Worm (Caenorhabditis elegans) whole organism, L1 larva: ENCODE data around the gene cest-9.2.

ENCODE experiments used
- C16A3.4 ChIP-seq: fragments of 150-350 bp; optimal IDR thresholded peaks from 2 replicates; lab custom pipeline; 2014; ENCODE audit warnings: missing biosample characterization, missing genetic modification characterization
- F16B12.6 ChIP-seq: fragments of 150-350 bp; optimal IDR thresholded peaks from 2 replicates; lab custom pipeline; 2014; ENCODE audit warnings: missing biosample characterization, missing genetic modification characterization
- Y116A8C.19 ChIP-seq: sonication (generic microtip); optimal IDR thresholded peaks from 2 replicates; lab custom pipeline; 2016; ENCODE audit warnings: missing compliant biosample characterization, missing genetic modification characterization, borderline replicate concordance
- ceh-82 ChIP-seq, 3 experiments: fragments of 150-350 bp in 1 of 3; sonication (generic microtip) in 2 of 3; optimal IDR thresholded peaks; 2 replicates each; lab custom pipeline; 2014 to 2017; ENCODE audit warnings: missing biosample characterization in 3 of 3, missing genetic modification characterization in 3 of 3
- ceh-88 ChIP-seq: fragments of 200-800 bp; sonication (Bioruptor generic); IDR thresholded peaks from 2 replicates; pipeline ENCODE4 v1.3.6; 2022; ENCODE audit warnings: missing genetic modification characterization, missing compliant biosample characterization
- ces-1 ChIP-seq: fragments of 150-350 bp; optimal IDR thresholded peaks from 2 replicates; lab custom pipeline; 2014; ENCODE audit warnings: missing biosample characterization, missing genetic modification reagents, missing genetic modification characterization
- dpl-1 ChIP-seq, 3 experiments: fragments of 150-350 bp in 2 of 3; sonication (generic microtip) in 1 of 3; optimal IDR thresholded peaks; 2 replicates each; lab custom pipeline; 2014 to 2017; ENCODE audit warnings: missing biosample characterization in 3 of 3, missing genetic modification characterization in 3 of 3, missing genetic modification reagents in 3 of 3
- efl-1 ChIP-seq, 4 experiments: fragments of 150-350 bp; optimal IDR thresholded peaks in 3 of 4; peaks in 1 of 4; 1 replicate in 1 of 4; 2 replicates in 3 of 4; lab custom pipeline; 2014; ENCODE audit warnings: missing biosample characterization in 2 of 4, missing genetic modification characterization in 2 of 4, missing genetic modification reagents in 2 of 4
- egl-27 ChIP-seq, 2 experiments: fragments of 150-350 bp in 1 of 2; sonication (generic microtip); optimal IDR thresholded peaks; 3 replicates each; lab custom pipeline; 2017 to 2018; ENCODE audit warnings: missing biosample characterization in 2 of 2, missing genetic modification characterization in 2 of 2, missing genetic modification reagents in 2 of 2
- elt-2 ChIP-seq: sonication (generic microtip); optimal IDR thresholded peaks from 2 replicates; lab custom pipeline; 2016; ENCODE audit warnings: missing genetic modification characterization, mild to moderate bottlenecking, inconsistent platforms, missing compliant biosample characterization, missing genetic modification reagents
- ets-5 ChIP-seq: fragments of 200-800 bp; sonication (Bioruptor generic); IDR thresholded peaks from 2 replicates; pipeline ENCODE4 v1.3.6; 2022; ENCODE audit warnings: missing genetic modification characterization, missing compliant biosample characterization
- fkh-4 ChIP-seq: sonication (generic microtip); optimal IDR thresholded peaks from 2 replicates; lab custom pipeline; 2016; ENCODE audit warnings: missing compliant biosample characterization, missing genetic modification characterization, borderline replicate concordance
- fos-1 ChIP-seq: fragments of 150-350 bp; optimal IDR thresholded peaks from 2 replicates; lab custom pipeline; 2014; ENCODE audit warnings: missing biosample characterization, missing genetic modification characterization
- jun-1 ChIP-seq: fragments of 150-350 bp; optimal IDR thresholded peaks from 2 replicates; lab custom pipeline; 2014; ENCODE audit warnings: missing biosample characterization, missing genetic modification reagents, missing genetic modification characterization
- lin-14 ChIP-seq: fragments of 200-800 bp; sonication (Bioruptor generic); optimal IDR thresholded peaks from 2 replicates; lab custom pipeline; 2018; ENCODE audit warnings: mild to moderate bottlenecking, missing genetic modification characterization, moderate library complexity, missing compliant biosample characterization
- lin-15B ChIP-seq: fragments of 150-350 bp; sonication (generic microtip); optimal IDR thresholded peaks from 3 replicates; lab custom pipeline; 2014; ENCODE audit warnings: missing biosample characterization, missing genetic modification characterization
- lin-35 ChIP-seq, 2 experiments: fragments of 150-350 bp; optimal IDR thresholded peaks; 2 replicates each; lab custom pipeline; 2014; ENCODE audit warnings: missing biosample characterization in 2 of 2, missing genetic modification characterization in 2 of 2, missing genetic modification reagents in 2 of 2
- lir-3 ChIP-seq: sonication (generic microtip); optimal IDR thresholded peaks from 2 replicates; lab custom pipeline; 2016; ENCODE audit warnings: mild to moderate bottlenecking, missing genetic modification characterization, moderate library complexity, missing compliant biosample characterization; ENCODE audit not compliant: poor library complexity
- lsy-2 ChIP-seq, 2 experiments: fragments of 150-350 bp; optimal IDR thresholded peaks; 2 replicates each; lab custom pipeline; 2014; ENCODE audit warnings: missing biosample characterization in 2 of 2, missing genetic modification characterization in 2 of 2
- mef-2 ChIP-seq: fragments of 150-350 bp; optimal IDR thresholded peaks from 2 replicates; lab custom pipeline; 2014; ENCODE audit warnings: missing biosample characterization, missing genetic modification characterization
- mep-1 ChIP-seq: fragments of 150-350 bp; optimal IDR thresholded peaks from 2 replicates; lab custom pipeline; 2014; ENCODE audit warnings: missing biosample characterization, missing genetic modification characterization
- nhr-19 ChIP-seq: fragments of 200-800 bp; sonication (Bioruptor generic); conservative IDR thresholded peaks from 2 replicates; pipeline ENCODE4 v1.3.6; 2022; ENCODE audit warnings: missing genetic modification characterization, missing compliant biosample characterization
- nhr-47 ChIP-seq: sonication (generic microtip); optimal IDR thresholded peaks from 2 replicates; lab custom pipeline; 2016; ENCODE audit warnings: mild to moderate bottlenecking, missing genetic modification characterization, moderate library complexity, missing compliant biosample characterization
- nhr-71 ChIP-seq: sonication (generic microtip); optimal IDR thresholded peaks from 2 replicates; lab custom pipeline; 2016; ENCODE audit warnings: mild to moderate bottlenecking, missing genetic modification characterization, moderate library complexity, missing compliant biosample characterization
- nhr-85 ChIP-seq: sonication (generic microtip); peaks from one replicate; lab custom pipeline; 2016; ENCODE audit warnings: missing genetic modification characterization, inconsistent platforms, missing compliant biosample characterization
- nhr-90 ChIP-seq: sonication (generic microtip); optimal IDR thresholded peaks from 2 replicates; lab custom pipeline; 2016; ENCODE audit warnings: mild to moderate bottlenecking, missing genetic modification characterization, missing compliant biosample characterization; ENCODE audit not compliant: poor library complexity
- pqm-1 ChIP-seq: sonication (generic microtip); optimal IDR thresholded peaks from 3 replicates; lab custom pipeline; 2017; ENCODE audit warnings: missing biosample characterization, missing genetic modification characterization
- snpc-4 ChIP-seq: fragments of 150-350 bp; optimal IDR thresholded peaks from 2 replicates; lab custom pipeline; 2014; ENCODE audit warnings: missing biosample characterization, missing genetic modification characterization
- swsn-7 ChIP-seq: sonication (generic microtip); optimal IDR thresholded peaks from 2 replicates; lab custom pipeline; 2016; ENCODE audit warnings: missing genetic modification characterization, missing compliant biosample characterization
- tbx-2 ChIP-seq: sonication (generic microtip); optimal IDR thresholded peaks from 2 replicates; lab custom pipeline; 2016; ENCODE audit warnings: missing genetic modification characterization, missing compliant biosample characterization
- tlp-1 ChIP-seq: fragments of 150-350 bp; optimal IDR thresholded peaks from 2 replicates; lab custom pipeline; 2014; ENCODE audit warnings: missing biosample characterization, missing genetic modification characterization
- unc-130 ChIP-seq: fragments of 150-350 bp; optimal IDR thresholded peaks from 2 replicates; lab custom pipeline; 2017; ENCODE audit warnings: missing biosample characterization, missing genetic modification characterization, inconsistent platforms
- unc-30 ChIP-seq: sonication (generic microtip); optimal IDR thresholded peaks from 2 replicates; lab custom pipeline; 2017; ENCODE audit warnings: missing biosample characterization, missing genetic modification characterization
- unc-98 ChIP-seq: fragments of 200-800 bp; sonication (Bioruptor generic); IDR thresholded peaks from 2 replicates; pipeline ENCODE4 v1.3.6; 2022; ENCODE audit warnings: missing genetic modification characterization, missing compliant biosample characterization
- vab-15 ChIP-seq: sonication (generic microtip); optimal IDR thresholded peaks from 2 replicates; lab custom pipeline; 2017; ENCODE audit warnings: missing genotype, mild to moderate bottlenecking, missing genetic modification characterization, missing compliant biosample characterization
- xbp-1 ChIP-seq: sonication (generic microtip); optimal IDR thresholded peaks from 2 replicates; lab custom pipeline; 2016; ENCODE audit warnings: missing genetic modification characterization, missing compliant biosample characterization
- zag-1 ChIP-seq: fragments of 150-350 bp; optimal IDR thresholded peaks from 2 replicates; lab custom pipeline; 2014; ENCODE audit warnings: missing biosample characterization, missing genetic modification characterization
- zip-4 ChIP-seq: fragments of 200-800 bp; sonication (Bioruptor generic); optimal IDR thresholded peaks from 2 replicates; lab custom pipeline; 2018; ENCODE audit warnings: mild to moderate bottlenecking, missing genetic modification characterization, moderate library complexity, missing compliant biosample characterization
- ztf-4 ChIP-seq: fragments of 150-350 bp; optimal IDR thresholded peaks from 2 replicates; lab custom pipeline; 2014; ENCODE audit warnings: missing biosample characterization, missing genetic modification characterization

Gene cest-9.2

DNA sequence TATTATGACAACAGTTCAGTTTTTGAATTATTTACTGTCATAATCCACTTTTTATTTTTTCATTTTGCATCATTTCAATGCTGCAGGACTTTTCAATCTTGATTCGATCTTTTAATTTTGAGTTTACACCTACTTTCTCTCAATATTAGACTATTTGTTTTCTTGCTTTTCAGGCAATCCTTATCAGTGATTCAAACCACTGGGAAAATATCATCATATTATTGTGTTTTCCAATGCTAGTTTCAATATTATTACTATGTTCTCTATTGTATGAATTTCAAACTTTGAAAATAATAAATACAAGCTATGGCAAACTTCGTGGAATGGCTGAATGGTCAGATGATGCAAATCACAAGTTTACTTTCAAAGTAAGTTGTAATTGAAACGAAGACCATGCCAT lies 2.4 kb upstream of the cest-9.2 start, which contains the start of gene cest-8:
cest-8 (plus strand) TSS at position 184 of the 400 bp plus-strand sequence.
- TF ChIP-seq F16B12.6 (no peak), lir-3 (no peak), Y116A8C.19 (tag; lab: Kevin White, UChicago) (no peak), mep-1 (tag; lab: Kevin White, UChicago) (no peak), fos-1 (tag; lab: Kevin White, UChicago) (no peak)
- TF ChIP-seq, all 84 proteins: peak for 0

- TF ChIP-seq snpc-4 (tag; lab: Kevin White, UChicago): no peak
- no peak for TF ChIP-seq unc-98 (GFP tag; lab: Robert Waterston, UW)
- no peak for TF ChIP-seq fkh-4 (tag; lab: Kevin White, UChicago)
- no peak for TF ChIP-seq ceh-88 (GFP tag; lab: Robert Waterston, UW)
- peak; percentile 21 for TF ChIP-seq nhr-85
- no peak for TF ChIP-seq unc-30 (tag; lab: Kevin White, UChicago)
- TF ChIP-seq elt-2 (tag; lab: Kevin White, UChicago): peak; percentile 16
- TF ChIP-seq nhr-71 (tag; lab: Kevin White, UChicago): no peak
- no peak for TF ChIP-seq xbp-1 (tag; lab: Kevin White, UChicago)
Measured at ce11 chrX:12222723-12223122, 806 bp downstream of the cest-9.2 start.

ce11 chrX:12225970-12226369 lies 4.1 kb downstream of the cest-9.2 start, which contains the start of gene cest-9.1:
Gene cest-9.1, plus strand, starts transcription at chrX:12226182.
- TF ChIP-seq fkh-4 (tag; lab: Kevin White, UChicago) (no peak), lsy-2 (tag; optimal IDR thresholded peaks at IDR 0.05; lab: Kevin White, UChicago) (no peak), elt-2 (tag; lab: Kevin White, UChicago) (peak; percentile 23), efl-1 (optimal IDR thresholded peaks at IDR 0.05; lab: Kevin White, UChicago) (no peak), efl-1 (GFP tag; optimal IDR thresholded peaks at IDR 0.05 in 1 of 2; lab: Kevin White, UChicago) (peak in 1 of 2 experiments; percentile 32)
- TF ChIP-seq, all 84 proteins: peak for 2

- TF ChIP-seq ceh-82 (tag; optimal IDR thresholded peaks at IDR 0.05; lab: Kevin White, UChicago): no peak
- TF ChIP-seq jun-1 (tag; lab: Kevin White, UChicago): no peak
- no peak for TF ChIP-seq unc-130 (tag; lab: Kevin White, UChicago)
- TF ChIP-seq pqm-1 (tag; lab: Kevin White, UChicago): no peak
- no peak for TF ChIP-seq dpl-1 (GFP tag; optimal IDR thresholded peaks at IDR 0.05; lab: Kevin White, UChicago)
- no peak for TF ChIP-seq tlp-1 (tag; lab: Kevin White, UChicago)
- TF ChIP-seq nhr-90 (tag; lab: Kevin White, UChicago): no peak
- no peak for TF ChIP-seq zag-1
- no peak for TF ChIP-seq ets-5 (GFP tag; lab: Robert Waterston, UW)
- TF ChIP-seq C16A3.4 (tag; lab: Kevin White, UChicago): no peak
- TF ChIP-seq nhr-47 (tag; lab: Kevin White, UChicago): no peak
- no peak for TF ChIP-seq swsn-7
- no peak for TF ChIP-seq tbx-2 (tag; lab: Kevin White, UChicago)
- no peak for TF ChIP-seq zip-4 (GFP tag; lab: Kevin White, UChicago)
- TF ChIP-seq lir-3: no peak
- TF ChIP-seq, all 84 proteins: peak for 0
Measured at ce11 chrX:12227130-12227529, 5.2 kb downstream of the cest-9.2 start.

ce11 chrX:12229651-12230050 lies 7.7 kb downstream of the cest-9.2 start, which contains the start of gene cest-7:
Gene cest-7, plus strand, starts transcription at chrX:12229951.
- TF ChIP-seq mef-2 (tag; lab: Kevin White, UChicago) (no peak), vab-15 (no peak), lin-15B (tag; lab: Kevin White, UChicago) (no peak), ces-1 (GFP tag; lab: Kevin White, UChicago) (no peak), egl-27 (tag; optimal IDR thresholded peaks at IDR 0.05; lab: Kevin White, UChicago) (no peak), F16B12.6 (no peak), lin-35 (GFP tag; optimal IDR thresholded peaks at IDR 0.05; lab: Kevin White, UChicago) (no peak), ztf-4 (no peak), lin-14 (GFP tag; lab: Kevin White, UChicago) (no peak), nhr-19 (GFP tag; lab: Robert Waterston, UW) (no peak)
